Fruit fly (Drosophila melanogaster) whole organism, pupa: ENCODE measurements around the gene CG34149.

Experiments
- CG10348 ChIP-seq: fragments of 200-800 bp; sonication (Bioruptor generic); IDR thresholded peaks from 2 replicates; pipeline ENCODE4 v1.3.6; 2022; ENCODE audit warnings: missing biosample characterization, missing genetic modification characterization
- CG12605 ChIP-seq: fragments of 200-800 bp; sonication (Bioruptor generic); IDR thresholded peaks from 2 replicates; pipeline ENCODE4 v1.3.6; 2022; ENCODE audit warnings: missing biosample characterization, missing genetic modification characterization
- CG13204 ChIP-seq: fragments of 200-800 bp; sonication (Bioruptor generic); optimal IDR thresholded peaks from 2 replicates; lab custom pipeline; 2018; ENCODE audit warnings: missing biosample characterization, mild to moderate bottlenecking, missing genetic modification characterization, moderate library complexity
- CG14655 ChIP-seq: fragments of 200-800 bp; sonication (Bioruptor generic); optimal IDR thresholded peaks from 3 replicates; lab custom pipeline; 2017; ENCODE audit warnings: mild to moderate bottlenecking, missing biosample characterization, missing genetic modification reagents, missing genetic modification characterization
- CG15710 ChIP-seq: fragments of 200-800 bp; sonication (Bioruptor generic); optimal IDR thresholded peaks from 2 replicates; lab custom pipeline; 2018; ENCODE audit warnings: missing biosample characterization, mild to moderate bottlenecking, missing genetic modification characterization, moderate library complexity
- CG17806 ChIP-seq: fragments of 200-800 bp; sonication (Bioruptor generic); optimal IDR thresholded peaks from 2 replicates; lab custom pipeline; 2018; ENCODE audit warnings: missing biosample characterization, mild to moderate bottlenecking, missing genetic modification characterization, moderate library complexity
- CG32121 ChIP-seq: fragments of 200-800 bp; sonication (Bioruptor generic); IDR thresholded peaks from 2 replicates; pipeline ENCODE4 v1.3.6; 2022; ENCODE audit warnings: missing biosample characterization, missing genetic modification characterization
- CG34367 ChIP-seq: fragments of 200-800 bp; sonication (Bioruptor generic); optimal IDR thresholded peaks from 2 replicates; lab custom pipeline; 2018; ENCODE audit warnings: missing biosample characterization, mild to moderate bottlenecking, missing genetic modification characterization
- CG4496 ChIP-seq: fragments of 200-800 bp; sonication (Bioruptor generic); IDR thresholded peaks from 3 replicates; pipeline ENCODE4 v1.3.6; 2022; ENCODE audit warnings: missing biosample characterization, missing genetic modification characterization
- CG8159 ChIP-seq: fragments of 200-800 bp; sonication (Bioruptor generic); optimal IDR thresholded peaks from 3 replicates; lab custom pipeline; 2018; ENCODE audit warnings: missing biosample characterization, mild to moderate bottlenecking, missing genetic modification characterization, moderate library complexity
- CG8301 ChIP-seq: fragments of 200-800 bp; sonication (Bioruptor generic); optimal IDR thresholded peaks from 2 replicates; lab custom pipeline; 2018; ENCODE audit warnings: missing biosample characterization, mild to moderate bottlenecking, missing genetic modification characterization
- CG9948 ChIP-seq: fragments of 200-800 bp; sonication (Bioruptor generic); optimal IDR thresholded peaks from 2 replicates; lab custom pipeline; 2018; ENCODE audit warnings: missing biosample characterization, mild to moderate bottlenecking, missing genetic modification characterization, moderate library complexity
- D1 ChIP-seq: fragments of 200-800 bp; sonication (Bioruptor generic); optimal IDR thresholded peaks from 2 replicates; lab custom pipeline; 2018; ENCODE audit warnings: missing biosample characterization, mild to moderate bottlenecking, missing genetic modification characterization, moderate library complexity
- EcR ChIP-seq: fragments of 200-800 bp; sonication (Bioruptor generic); optimal IDR thresholded peaks from 3 replicates; lab custom pipeline; 2019; ENCODE audit warnings: missing biosample characterization, missing genetic modification characterization, mild to moderate bottlenecking, moderate library complexity, missing genetic modification reagents
- Ets98B ChIP-seq: fragments of 200-800 bp; sonication (Bioruptor generic); IDR thresholded peaks from 2 replicates; pipeline ENCODE4 v1.3.6; 2022; ENCODE audit warnings: missing biosample characterization, missing genetic modification characterization
- Pif1A ChIP-seq: fragments of 200-800 bp; sonication (Bioruptor generic); optimal IDR thresholded peaks from 3 replicates; lab custom pipeline; 2016; ENCODE audit warnings: missing biosample characterization, missing genetic modification characterization
- Pif1B ChIP-seq: fragments of 200-800 bp; sonication (Bioruptor generic); optimal IDR thresholded peaks from 3 replicates; lab custom pipeline; 2016; ENCODE audit warnings: missing biosample characterization, missing genetic modification characterization
- Snoo ChIP-seq: fragments of 200-800 bp; sonication (Bioruptor generic); optimal IDR thresholded peaks from 3 replicates; lab custom pipeline; 2017; ENCODE audit warnings: missing biosample characterization, mild to moderate bottlenecking, missing genetic modification characterization, inconsistent platforms
- fd96Ca ChIP-seq: fragments of 200-800 bp; sonication (Bioruptor generic); IDR thresholded peaks from 3 replicates; pipeline ENCODE4 v1.3.6; 2022; ENCODE audit warnings: missing biosample characterization, missing genetic modification characterization
- gl ChIP-seq: fragments of 200-800 bp; sonication (Bioruptor generic); optimal IDR thresholded peaks from 2 replicates; lab custom pipeline; 2018; ENCODE audit warnings: missing biosample characterization, mild to moderate bottlenecking, missing genetic modification characterization
- rn ChIP-seq: fragments of 200-800 bp; sonication (Bioruptor generic); IDR thresholded peaks from 2 replicates; pipeline ENCODE4 v1.3.6; 2022; ENCODE audit warnings: missing biosample characterization, missing genetic modification characterization

The CG34149 gene

DNA sequence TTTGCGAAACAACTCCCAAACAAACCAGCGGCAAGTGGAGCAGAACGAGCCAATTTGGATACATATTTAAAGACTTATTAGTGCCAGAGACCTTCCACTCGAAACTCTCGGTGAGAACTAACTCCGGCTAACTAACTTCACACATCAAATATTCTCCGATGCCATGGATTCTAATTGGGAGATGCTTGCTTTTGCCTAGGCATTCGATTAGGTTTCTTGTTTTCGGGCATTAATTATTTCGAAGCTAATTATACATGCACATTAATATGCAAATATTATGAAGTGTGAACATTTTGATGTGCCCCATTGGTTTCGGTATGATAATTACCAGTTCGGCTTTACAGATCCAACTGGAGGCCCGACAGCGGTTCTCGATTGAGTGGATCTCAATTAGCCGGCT, 37.8 kb upstream of the CG34149 start, which contains the start of gene CG5386:
TSS of gene CG5386 (minus strand) at position 101 of the 400 bp plus-strand sequence.
- no peak for TF ChIP-seq CG13204
- no peak for TF ChIP-seq CG8301 (tag; lab: Kevin White, UChicago)
- no peak for TF ChIP-seq Pif1B (GFP tag; lab: Kevin White, UChicago)

- TF ChIP-seq Snoo (no peak), Ets98B (GFP tag; lab: Robert Waterston, UW) (no peak), CG8301 (tag; lab: Kevin White, UChicago) (no peak), CG14655 (no peak), fd96Ca (GFP tag; lab: Robert Waterston, UW) (no peak), CG10348 (GFP tag; lab: Robert Waterston, UW) (no peak), gl (tag; lab: Kevin White, UChicago) (no peak), CG9948 (tag; lab: Kevin White, UChicago) (no peak), D1 (tag; lab: Kevin White, UChicago) (no peak), Pif1B (GFP tag; lab: Kevin White, UChicago) (no peak), CG32121 (GFP tag; lab: Robert Waterston, UW) (no peak), EcR (GFP tag; lab: Kevin White, UChicago) (no peak), CG34367 (tag; lab: Kevin White, UChicago) (no peak), Pif1A (no peak), CG17806 (tag; lab: Kevin White, UChicago) (no peak), CG12605 (GFP tag; lab: Robert Waterston, UW) (no peak), rn (GFP tag; lab: Robert Waterston, UW) (no peak)
- TF ChIP-seq, all 21 proteins: peak for 0
These were observed 37.2 kb upstream of the CG34149 start for dm6 chr3R:22342708-22343107.

dm6 chr3R:22351396-22351795, 28.5 kb upstream of the CG34149 start, which contains the start of gene rdhB:
TSS of gene rdhB (plus strand) at chr3R:22351696.
- TF ChIP-seq Snoo = no peak
- TF ChIP-seq fd96Ca (GFP tag; lab: Robert Waterston, UW) = no peak
- TF ChIP-seq CG8301 (tag; lab: Kevin White, UChicago) = no peak
- no peak for TF ChIP-seq CG8159 (tag; lab: Kevin White, UChicago)
- TF ChIP-seq CG34367 (tag; lab: Kevin White, UChicago) = no peak
- TF ChIP-seq CG12605 (GFP tag; lab: Robert Waterston, UW) = no peak
- TF ChIP-seq CG9948 (tag; lab: Kevin White, UChicago) = no peak
- no peak for TF ChIP-seq EcR (GFP tag; lab: Kevin White, UChicago)
- TF ChIP-seq CG10348 (GFP tag; lab: Robert Waterston, UW) = no peak
- no peak for TF ChIP-seq CG17806 (tag; lab: Kevin White, UChicago)
- TF ChIP-seq Pif1A = no peak
- TF ChIP-seq D1 (tag; lab: Kevin White, UChicago) = no peak
- TF ChIP-seq rn (GFP tag; lab: Robert Waterston, UW) = no peak
- TF ChIP-seq Ets98B (GFP tag; lab: Robert Waterston, UW) = no peak
- TF ChIP-seq Pif1B (GFP tag; lab: Kevin White, UChicago) = no peak
- TF ChIP-seq CG13204 = no peak
- no peak for TF ChIP-seq gl (tag; lab: Kevin White, UChicago)
- no peak for TF ChIP-seq CG4496 (GFP tag; lab: Robert Waterston, UW)
- TF ChIP-seq, all 21 proteins: peak for 0

DNA sequence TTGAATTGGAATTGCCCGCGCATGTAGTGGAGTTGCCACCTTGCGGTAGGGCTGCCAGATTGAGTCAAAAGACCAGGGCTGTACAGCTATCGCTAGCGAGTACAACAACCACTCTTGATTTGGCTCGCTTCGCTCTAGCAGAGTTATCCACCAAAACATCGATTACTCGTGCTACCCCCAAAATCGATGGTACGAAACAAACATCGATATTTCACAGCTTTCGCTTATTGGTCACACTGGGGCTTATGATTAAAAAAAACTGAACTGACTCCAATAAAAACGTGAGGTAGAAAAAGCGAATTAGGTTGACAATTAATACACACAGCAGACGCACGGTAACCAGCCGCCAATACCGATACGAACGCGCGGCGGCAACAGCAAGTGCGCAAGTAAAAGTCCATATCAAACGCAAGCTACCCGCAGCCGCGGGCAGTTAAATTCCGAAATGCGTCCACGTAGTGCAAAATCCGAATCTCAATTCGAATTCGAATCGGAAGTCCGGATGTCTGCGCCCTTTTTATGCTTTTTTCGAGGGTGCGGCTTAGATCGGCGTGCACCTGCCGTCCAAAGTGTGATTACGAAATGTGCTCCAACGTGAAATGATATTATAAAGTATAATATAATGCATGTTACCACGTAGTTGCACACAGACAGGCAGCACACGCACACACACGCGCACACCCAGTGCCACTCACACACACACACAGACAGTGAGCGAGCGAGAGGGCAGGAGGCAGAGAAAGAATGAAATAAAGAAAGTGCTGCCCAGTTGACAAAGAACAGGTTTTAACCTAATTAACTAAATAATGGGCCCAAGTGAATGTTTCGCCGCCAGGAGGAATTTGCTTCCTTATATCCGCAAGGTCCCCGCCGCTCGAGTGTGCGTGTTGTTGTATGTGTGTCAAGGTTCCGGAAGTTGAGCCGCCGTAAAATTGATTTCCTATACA, 23.2 kb upstream of the CG34149 start, which contains the start of gene Sar1:
TSS of gene Sar1 (plus strand) at position 222 of the 947 bp plus-strand sequence.
- no peak for TF ChIP-seq CG8301 (tag; lab: Kevin White, UChicago)
- TF ChIP-seq CG10348 (GFP tag; lab: Robert Waterston, UW) = no peak
- TF ChIP-seq Pif1B (GFP tag; lab: Kevin White, UChicago) = no peak
- TF ChIP-seq CG17806 (tag; lab: Kevin White, UChicago) = no peak
- peak; percentile 79 for TF ChIP-seq EcR (GFP tag; lab: Kevin White, UChicago)
- no peak for TF ChIP-seq D1 (tag; lab: Kevin White, UChicago)
- no peak for TF ChIP-seq CG8159 (tag; lab: Kevin White, UChicago)
- no peak for TF ChIP-seq rn (GFP tag; lab: Robert Waterston, UW)
- no peak for TF ChIP-seq CG32121 (GFP tag; lab: Robert Waterston, UW)
- no peak for TF ChIP-seq CG9948 (tag; lab: Kevin White, UChicago)
- TF ChIP-seq CG14655 = no peak
- TF ChIP-seq Ets98B (GFP tag; lab: Robert Waterston, UW) = no peak
- TF ChIP-seq CG13204 = no peak
- peak; percentile 8 for TF ChIP-seq Snoo
- TF ChIP-seq Pif1A = no peak
- TF ChIP-seq CG15710 (tag; lab: Kevin White, UChicago) = no peak

- TF ChIP-seq D1 (tag; lab: Kevin White, UChicago) (no peak), CG8301 (tag; lab: Kevin White, UChicago) (no peak), CG34367 (tag; lab: Kevin White, UChicago) (no peak), EcR (GFP tag; lab: Kevin White, UChicago) (no peak), Ets98B (GFP tag; lab: Robert Waterston, UW) (no peak), CG12605 (GFP tag; lab: Robert Waterston, UW) (no peak), CG4496 (GFP tag; lab: Robert Waterston, UW) (no peak), gl (tag; lab: Kevin White, UChicago) (no peak), CG17806 (tag; lab: Kevin White, UChicago) (no peak), CG10348 (GFP tag; lab: Robert Waterston, UW) (no peak), CG9948 (tag; lab: Kevin White, UChicago) (no peak), CG13204 (no peak), CG15710 (tag; lab: Kevin White, UChicago) (no peak), Snoo (no peak), Pif1B (GFP tag; lab: Kevin White, UChicago) (no peak), CG32121 (GFP tag; lab: Robert Waterston, UW) (no peak), Pif1A (no peak), rn (GFP tag; lab: Robert Waterston, UW) (no peak)
These were observed 22.0 kb upstream of the CG34149 start for dm6 chr3R:22357942-22358341.
